Worm (Caenorhabditis elegans) whole organism, young adult: ENCODE results near the gene col-158.
A peak's percentile ranks its signal among the peaks of the same experiment; 100 is the strongest.

Experiments
- C06A6.2 ChIP-seq: fragments of 200-800 bp; sonication (Bioruptor generic); conservative IDR thresholded peaks from 2 replicates; pipeline ENCODE4 v1.3.6; 2022; ENCODE audit warnings: missing genetic modification characterization, missing compliant biosample characterization
- C17E4.6 ChIP-seq: fragments of 200-800 bp; sonication (Bioruptor generic); IDR thresholded peaks from 2 replicates; pipeline ENCODE4 v1.3.6; 2022; ENCODE audit warnings: missing genetic modification reagents, missing genetic modification characterization, missing compliant biosample characterization
- F10E7.11 ChIP-seq: sonication (generic microtip); optimal IDR thresholded peaks from 2 replicates; lab custom pipeline; 2017; ENCODE audit warnings: mild to moderate bottlenecking, missing genetic modification characterization, moderate library complexity, missing compliant biosample characterization
- F22D6.2 ChIP-seq: sonication (generic microtip); optimal IDR thresholded peaks from 2 replicates; lab custom pipeline; 2016; ENCODE audit warnings: mild to moderate bottlenecking, missing genetic modification characterization, missing compliant biosample characterization
- F23B12.7 ChIP-seq: sonication (generic microtip); optimal IDR thresholded peaks from 2 replicates; lab custom pipeline; 2017; ENCODE audit warnings: missing genetic modification characterization, mild to moderate bottlenecking, missing compliant biosample characterization, antibody characterized with exemption, moderate library complexity; ENCODE audit not compliant: insufficient read depth
- F33H1.4 ChIP-seq: fragments of 200-800 bp; sonication (Bioruptor generic); IDR thresholded peaks from 2 replicates; pipeline ENCODE4 v1.3.6; 2022; ENCODE audit warnings: missing genetic modification reagents, missing genetic modification characterization, missing compliant biosample characterization
- F49E8.2 ChIP-seq: sonication (generic microtip); optimal IDR thresholded peaks from 3 replicates; lab custom pipeline; 2017; ENCODE audit warnings: missing genetic modification characterization, mild to moderate bottlenecking, missing compliant biosample characterization, antibody characterized with exemption, moderate library complexity; ENCODE audit not compliant: insufficient read depth
- F52B5.7 ChIP-seq: sonication (generic microtip); optimal IDR thresholded peaks from 2 replicates; lab custom pipeline; 2016; ENCODE audit warnings: mild to moderate bottlenecking, missing genetic modification characterization, missing compliant biosample characterization
- F55B11.4 ChIP-seq: sonication (generic microtip); optimal IDR thresholded peaks from 2 replicates; lab custom pipeline; 2016; ENCODE audit warnings: missing compliant biosample characterization, missing genetic modification characterization, borderline replicate concordance; ENCODE audit not compliant: insufficient read depth
- F57C9.4 ChIP-seq: sonication (generic microtip); optimal IDR thresholded peaks from 2 replicates; lab custom pipeline; 2017; ENCODE audit warnings: mild to moderate bottlenecking, missing genetic modification characterization, missing compliant biosample characterization
- K11D2.4 ChIP-seq: fragments of 200-800 bp; sonication (Bioruptor generic); IDR thresholded peaks from 2 replicates; pipeline ENCODE4 v1.3.6; 2022; ENCODE audit warnings: missing genetic modification reagents, missing genetic modification characterization, missing compliant biosample characterization
- T26A5.8 ChIP-seq: sonication (generic microtip); optimal IDR thresholded peaks from 2 replicates; lab custom pipeline; 2016; ENCODE audit warnings: missing genetic modification characterization, missing compliant biosample characterization
- Y53G8AR.9 ChIP-seq: fragments of 200-800 bp; sonication (Bioruptor generic); conservative IDR thresholded peaks from 2 replicates; pipeline ENCODE4 v1.3.6; 2022; ENCODE audit warnings: missing genetic modification reagents, missing genetic modification characterization, missing compliant biosample characterization
- ZK185.1 ChIP-seq: sonication (generic microtip); optimal IDR thresholded peaks from 2 replicates; lab custom pipeline; 2016; ENCODE audit warnings: mild to moderate bottlenecking, missing genetic modification characterization, missing compliant biosample characterization; ENCODE audit not compliant: poor library complexity, severe bottlenecking
- akir-1 ChIP-seq: fragments of 200-800 bp; sonication (Bioruptor generic); optimal IDR thresholded peaks from 2 replicates; lab custom pipeline; 2018; ENCODE audit warnings: mild to moderate bottlenecking, missing genetic modification characterization, moderate library complexity, missing compliant biosample characterization
- atf-7 ChIP-seq: sonication (generic microtip); optimal IDR thresholded peaks from 2 replicates; lab custom pipeline; 2017; ENCODE audit warnings: mild to moderate bottlenecking, missing genetic modification characterization, missing compliant biosample characterization
- attf-5 ChIP-seq: fragments of 200-800 bp; sonication (Bioruptor generic); optimal IDR thresholded peaks from 2 replicates; lab custom pipeline; 2018; ENCODE audit warnings: mild to moderate bottlenecking, missing genetic modification characterization, missing compliant biosample characterization
- attf-6 ChIP-seq: fragments of 200-800 bp; sonication (Bioruptor generic); IDR thresholded peaks from 2 replicates; pipeline ENCODE4 v1.3.6; 2022; ENCODE audit warnings: missing genetic modification reagents, missing genetic modification characterization, missing compliant biosample characterization
- ceh-27 ChIP-seq: fragments of 200-800 bp; sonication (Bioruptor generic); optimal IDR thresholded peaks from 2 replicates; lab custom pipeline; 2018; ENCODE audit warnings: mild to moderate bottlenecking, missing genetic modification characterization, moderate library complexity, missing compliant biosample characterization
- ceh-58 ChIP-seq: fragments of 200-800 bp; sonication (Bioruptor generic); IDR thresholded peaks from 2 replicates; pipeline ENCODE4 v1.3.6; 2022; ENCODE audit warnings: missing genetic modification characterization, missing compliant biosample characterization
- dox-1 ChIP-seq: fragments of 200-800 bp; sonication (Bioruptor generic); IDR thresholded peaks from 2 replicates; pipeline ENCODE4 v1.3.6; 2022; ENCODE audit warnings: missing genetic modification reagents, missing genetic modification characterization, missing compliant biosample characterization
- egl-44 ChIP-seq: fragments of 200-800 bp; sonication (Bioruptor generic); IDR thresholded peaks from 2 replicates; pipeline ENCODE4 v1.3.6; 2022; ENCODE audit warnings: missing genetic modification reagents, missing genetic modification characterization, missing compliant biosample characterization
- egrh-3 ChIP-seq: fragments of 200-800 bp; sonication (Bioruptor generic); IDR thresholded peaks from 2 replicates; pipeline ENCODE4 v1.3.6; 2022; ENCODE audit warnings: missing genetic modification reagents, missing genetic modification characterization, missing compliant biosample characterization
- gei-17 ChIP-seq: fragments of 200-800 bp; sonication (Bioruptor generic); optimal IDR thresholded peaks from 2 replicates; lab custom pipeline; 2018; ENCODE audit warnings: mild to moderate bottlenecking, missing genetic modification characterization, missing compliant biosample characterization
- madf-8 ChIP-seq: fragments of 200-800 bp; sonication (Bioruptor generic); conservative IDR thresholded peaks from 2 replicates; pipeline ENCODE4 v1.3.6; 2022; ENCODE audit warnings: missing genetic modification reagents, missing genetic modification characterization, missing compliant biosample characterization
- nhr-120 ChIP-seq: fragments of 200-800 bp; sonication (Bioruptor generic); IDR thresholded peaks from 2 replicates; pipeline ENCODE4 v1.3.6; 2022; ENCODE audit warnings: missing genetic modification characterization, missing compliant biosample characterization
- sea-2 ChIP-seq: fragments of 200-800 bp; sonication (Bioruptor generic); IDR thresholded peaks from 2 replicates; pipeline ENCODE4 v1.3.6; 2022; ENCODE audit warnings: missing genetic modification characterization, missing compliant biosample characterization
- somi-1 ChIP-seq: fragments of 200-800 bp; sonication (Bioruptor generic); optimal IDR thresholded peaks from 2 replicates; lab custom pipeline; 2018; ENCODE audit warnings: mild to moderate bottlenecking, missing genetic modification characterization, missing compliant biosample characterization
- tbp1 ChIP-seq: fragments of 200-800 bp; sonication (Bioruptor generic); optimal IDR thresholded peaks from 2 replicates; lab custom pipeline; 2018; ENCODE audit warnings: mild to moderate bottlenecking, missing genetic modification characterization, missing compliant biosample characterization
- unc-130 ChIP-seq: sonication (generic microtip); optimal IDR thresholded peaks from 2 replicates; lab custom pipeline; 2016; ENCODE audit warnings: missing genetic modification reagents, missing genetic modification characterization, missing compliant biosample characterization
- xnd-1 ChIP-seq: sonication (generic microtip); optimal IDR thresholded peaks from 2 replicates; lab custom pipeline; 2016; ENCODE audit warnings: missing genotype, missing genetic modification reagents, missing genetic modification characterization, missing compliant biosample characterization

The col-158 gene

ce11 chrV:11794172-11794571 lies 35.2 kb upstream of the col-158 start:
- no peak for TF ChIP-seq F55B11.4 (tag; lab: Kevin White, UChicago)
- no peak for TF ChIP-seq F23B12.7 (tag; lab: Kevin White, UChicago)
- TF ChIP-seq, all 124 proteins: peak for 0

ce11 chrV:11795352-11795751 lies 34.0 kb upstream of the col-158 start:
- TF ChIP-seq C06A6.2 (GFP tag; lab: Robert Waterston, UW) (no peak), attf-5 (GFP tag; lab: Kevin White, UChicago) (no peak), gei-17 (GFP tag; lab: Kevin White, UChicago) (no peak), unc-130 (GFP tag; lab: Kevin White, UChicago) (no peak), F52B5.7 (tag; lab: Kevin White, UChicago) (no peak), xnd-1 (no peak), ceh-58 (GFP tag; lab: Robert Waterston, UW) (no peak), egrh-3 (GFP tag; lab: Robert Waterston, UW) (no peak), C17E4.6 (GFP tag; lab: Robert Waterston, UW) (no peak), F49E8.2 (tag; lab: Kevin White, UChicago) (no peak), ceh-27 (GFP tag; lab: Kevin White, UChicago) (no peak), atf-7 (tag; lab: Kevin White, UChicago) (no peak), madf-8 (GFP tag; lab: Robert Waterston, UW) (no peak), tbp1 (GFP tag; lab: Kevin White, UChicago) (no peak), T26A5.8 (tag; lab: Kevin White, UChicago) (no peak), attf-6 (GFP tag; lab: Robert Waterston, UW) (no peak)

ce11 chrV:11796343-11796742 lies 33.0 kb upstream of the col-158 start:
- TF ChIP-seq sea-2 (no peak), dox-1 (GFP tag; lab: Robert Waterston, UW) (no peak), somi-1 (GFP tag; lab: Kevin White, UChicago) (no peak), F22D6.2 (tag; lab: Kevin White, UChicago) (no peak), ceh-58 (GFP tag; lab: Robert Waterston, UW) (no peak)

- no peak for TF ChIP-seq F10E7.11 (tag; lab: Kevin White, UChicago)
- no peak for TF ChIP-seq K11D2.4 (GFP tag; lab: Robert Waterston, UW)
- TF ChIP-seq ZK185.1 (tag; lab: Kevin White, UChicago), result no peak
- no peak for TF ChIP-seq akir-1
Measured at ce11 chrV:11797272-11797855, 32.0 kb upstream of the col-158 start.

ce11 chrV:11798320-11798719 lies 31.1 kb upstream of the col-158 start:
- no peak for TF ChIP-seq nhr-120 (GFP tag; lab: Robert Waterston, UW)
- no peak for TF ChIP-seq F57C9.4 (tag; lab: Kevin White, UChicago)
- TF ChIP-seq F33H1.4 (GFP tag; lab: Robert Waterston, UW), result no peak
- TF ChIP-seq akir-1, result no peak
- no peak for TF ChIP-seq egl-44 (GFP tag; lab: Robert Waterston, UW)
- no peak for TF ChIP-seq Y53G8AR.9 (GFP tag; lab: Robert Waterston, UW)
- TF ChIP-seq K11D2.4 (GFP tag; lab: Robert Waterston, UW), result 0 out of 2 replicates have a peak, but pooled peaks have one; percentile 12
- no peak for TF ChIP-seq somi-1 (GFP tag; lab: Kevin White, UChicago)
